Worm (Caenorhabditis elegans) whole organism, L3 larva: Measurements from ENCODE around the gene C06E2.1.

Source experiments
- ZK546.5 ChIP-seq: sonication (generic microtip); optimal IDR thresholded peaks from 2 replicates; lab custom pipeline; 2017; ENCODE audit warnings: missing biosample characterization, missing genetic modification characterization
- aly-2 ChIP-seq: fragments of 150-350 bp; optimal IDR thresholded peaks from 2 replicates; lab custom pipeline; 2014; ENCODE audit warnings: missing biosample characterization, missing genetic modification characterization
- ama-1 ChIP-seq: fragments of 150-350 bp; optimal IDR thresholded peaks from 2 replicates; lab custom pipeline; 2018
- ceh-16 ChIP-seq: sonication (generic microtip); optimal IDR thresholded peaks from 2 replicates; lab custom pipeline; 2017; ENCODE audit warnings: missing biosample characterization, missing genetic modification characterization
- ceh-82 ChIP-seq: fragments of 150-350 bp; optimal IDR thresholded peaks from 2 replicates; lab custom pipeline; 2014; ENCODE audit warnings: missing biosample characterization, missing genetic modification characterization
- daf-12 ChIP-seq: fragments of 150-350 bp; optimal IDR thresholded peaks from 2 replicates; lab custom pipeline; 2014; ENCODE audit warnings: missing biosample characterization, missing genetic modification reagents, missing genetic modification characterization
- egl-5 ChIP-seq: fragments of 150-350 bp; optimal IDR thresholded peaks from 2 replicates; lab custom pipeline; 2017; ENCODE audit warnings: missing biosample characterization, missing genetic modification reagents, missing genetic modification characterization, inconsistent platforms
- elt-2 ChIP-seq: sonication (generic microtip); optimal IDR thresholded peaks from 2 replicates; lab custom pipeline; 2016; ENCODE audit warnings: missing genetic modification reagents, mild to moderate bottlenecking, missing genetic modification characterization, missing compliant biosample characterization
- elt-3 ChIP-seq, 3 experiments: fragments of 150-350 bp in 1 of 3; sonication (generic microtip) in 2 of 3; optimal IDR thresholded peaks; 2 replicates in 2 of 3; 4 replicates in 1 of 3; lab custom pipeline; 2014 to 2017; ENCODE audit warnings: missing biosample characterization in 3 of 3, missing genetic modification characterization in 3 of 3
- eor-1 ChIP-seq, 2 experiments: fragments of 150-350 bp; optimal IDR thresholded peaks; 2 replicates each; lab custom pipeline; 2014 to 2018; ENCODE audit warnings: missing biosample characterization in 2 of 2, missing genetic modification characterization in 2 of 2
- hmg-11 ChIP-seq: sonication (generic microtip); optimal IDR thresholded peaks from 2 replicates; lab custom pipeline; 2016; ENCODE audit warnings: missing genetic modification characterization, missing compliant biosample characterization
- jun-1 ChIP-seq: fragments of 150-350 bp; optimal IDR thresholded peaks from 2 replicates; lab custom pipeline; 2014; ENCODE audit warnings: missing biosample characterization, missing genetic modification reagents, missing genetic modification characterization
- lin-15B ChIP-seq: fragments of 150-350 bp; optimal IDR thresholded peaks from 2 replicates; lab custom pipeline; 2014; ENCODE audit warnings: missing biosample characterization, missing genetic modification characterization
- lin-39 ChIP-seq: fragments of 150-350 bp; optimal IDR thresholded peaks from 2 replicates; lab custom pipeline; 2018; ENCODE audit warnings: missing biosample characterization, missing genetic modification reagents, missing genetic modification characterization
- mdl-1 ChIP-seq: fragments of 150-350 bp; optimal IDR thresholded peaks from 2 replicates; lab custom pipeline; 2014; ENCODE audit warnings: missing biosample characterization, missing genetic modification characterization
- mml-1 ChIP-seq: fragments of 150-350 bp; sonication (generic microtip); optimal IDR thresholded peaks from 3 replicates; lab custom pipeline; 2014; ENCODE audit warnings: missing biosample characterization, missing genetic modification characterization
- nfya-1 ChIP-seq: sonication (generic microtip); optimal IDR thresholded peaks from 2 replicates; lab custom pipeline; 2017; ENCODE audit warnings: missing genetic modification characterization, mild to moderate bottlenecking, missing compliant biosample characterization, antibody characterized with exemption, moderate library complexity; ENCODE audit not compliant: insufficient read depth
- nhr-11 ChIP-seq: fragments of 150-350 bp; optimal IDR thresholded peaks from 2 replicates; lab custom pipeline; 2014; ENCODE audit warnings: missing biosample characterization, missing genetic modification characterization
- nhr-12 ChIP-seq: fragments of 150-350 bp; optimal IDR thresholded peaks from 2 replicates; lab custom pipeline; 2014; ENCODE audit warnings: missing biosample characterization, missing genetic modification characterization
- nhr-23 ChIP-seq: fragments of 150-350 bp; optimal IDR thresholded peaks from 2 replicates; lab custom pipeline; 2014; ENCODE audit warnings: missing biosample characterization, missing genetic modification reagents, missing genetic modification characterization
- nhr-237 ChIP-seq: fragments of 150-350 bp; optimal IDR thresholded peaks from 2 replicates; lab custom pipeline; 2014; ENCODE audit warnings: missing biosample characterization, missing genetic modification characterization
- nhr-25 ChIP-seq: sonication (generic microtip); optimal IDR thresholded peaks from 2 replicates; lab custom pipeline; 2017; ENCODE audit warnings: missing biosample characterization, missing genetic modification characterization
- nhr-43 ChIP-seq: sonication (generic microtip); optimal IDR thresholded peaks from 2 replicates; lab custom pipeline; 2016; ENCODE audit warnings: mild to moderate bottlenecking, missing genetic modification characterization, missing compliant biosample characterization; ENCODE audit not compliant: poor library complexity, severe bottlenecking
- nhr-76 ChIP-seq: fragments of 150-350 bp; sonication (generic microtip); optimal IDR thresholded peaks from 5 replicates; lab custom pipeline; 2014; ENCODE audit warnings: missing biosample characterization, missing genetic modification characterization
- nhr-77 ChIP-seq: fragments of 150-350 bp; optimal IDR thresholded peaks from 2 replicates; lab custom pipeline; 2014; ENCODE audit warnings: missing biosample characterization, missing genetic modification characterization
- pha-4 ChIP-seq: fragments of 150-350 bp; optimal IDR thresholded peaks from 2 replicates; lab custom pipeline; 2014; ENCODE audit warnings: missing biosample characterization, missing genetic modification reagents, missing genetic modification characterization
- tbx-2 ChIP-seq: sonication (generic microtip); optimal IDR thresholded peaks from 2 replicates; lab custom pipeline; 2016; ENCODE audit warnings: mild to moderate bottlenecking, missing genetic modification characterization, missing compliant biosample characterization
- unc-39 ChIP-seq: sonication (generic microtip); optimal IDR thresholded peaks from 4 replicates; lab custom pipeline; 2017; ENCODE audit warnings: missing biosample characterization, missing genetic modification characterization
- unc-62 ChIP-seq: fragments of 150-350 bp; sonication (generic microtip); optimal IDR thresholded peaks from 4 replicates; lab custom pipeline; 2014; ENCODE audit warnings: missing biosample characterization, missing genetic modification reagents, missing genetic modification characterization
- zag-1 ChIP-seq: fragments of 150-350 bp; optimal IDR thresholded peaks from 2 replicates; lab custom pipeline; 2014; ENCODE audit warnings: missing biosample characterization, missing genetic modification characterization
- ztf-11 ChIP-seq: fragments of 150-350 bp; optimal IDR thresholded peaks from 2 replicates; lab custom pipeline; 2014; ENCODE audit warnings: missing biosample characterization, missing genetic modification characterization
- ztf-4 ChIP-seq: fragments of 150-350 bp; optimal IDR thresholded peaks from 2 replicates; lab custom pipeline; 2014; ENCODE audit warnings: missing biosample characterization, missing genetic modification characterization

C06E2.1 gene

DNA sequence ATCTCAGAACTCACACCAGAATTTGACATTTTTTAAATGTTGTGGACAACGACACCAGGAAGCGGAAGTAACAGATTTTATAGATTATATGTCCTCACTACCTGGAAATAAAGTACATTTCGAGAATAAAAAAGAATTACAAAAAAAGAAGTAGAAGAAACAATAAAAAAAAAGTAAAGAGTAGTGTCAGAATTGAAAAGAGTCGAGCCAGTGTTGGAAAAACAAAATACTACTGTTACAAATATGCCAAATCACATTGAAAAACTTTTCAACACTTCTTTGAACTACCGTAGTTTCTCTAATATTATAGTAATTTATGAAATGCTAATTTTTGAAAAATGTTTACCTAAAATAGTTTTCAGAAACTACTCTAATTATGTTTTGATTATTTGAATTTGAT is at the start of gene C06E2.1:
C06E2.1 (minus strand) TSS at position 101 of the 400 bp plus-strand sequence.
- no peak for TF ChIP-seq mdl-1

DNA sequence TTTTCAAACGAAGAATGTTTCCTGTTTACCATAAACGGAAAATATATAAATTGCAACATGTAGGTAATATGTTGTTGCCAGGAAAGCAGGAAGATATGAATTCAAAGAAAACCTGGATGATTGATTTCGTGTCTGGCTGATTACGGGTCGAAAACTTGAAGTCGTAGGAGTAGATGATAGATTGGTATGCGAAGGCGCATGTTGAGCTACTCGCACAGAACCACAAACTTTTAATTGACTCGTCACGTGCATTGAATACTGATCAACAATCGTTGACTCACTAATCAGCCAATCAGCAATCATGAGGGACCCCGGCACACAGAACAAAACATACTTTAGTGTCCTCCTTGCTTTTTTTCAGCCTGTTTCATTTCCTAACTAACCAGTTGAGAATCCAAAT is 46.6 kb upstream of the C06E2.1 start:
- TF ChIP-seq ceh-82 (tag; lab: Kevin White, UChicago) (no peak), mdl-1 (no peak), nhr-12 (no peak), unc-62 (GFP tag; lab: Kevin White, UChicago) (no peak), nhr-76 (tag; lab: Kevin White, UChicago) (no peak), eor-1 (tag; optimal IDR thresholded peaks at IDR 0.05; lab: Kevin White, UChicago) (no peak), nhr-77 (tag; lab: Kevin White, UChicago) (no peak), ztf-11 (no peak), nhr-25 (tag; lab: Kevin White, UChicago) (no peak), lin-15B (tag; lab: Kevin White, UChicago) (no peak), ama-1 (no peak), mml-1 (tag; lab: Kevin White, UChicago) (no peak), zag-1 (tag; lab: Kevin White, UChicago) (no peak), nhr-237 (tag; lab: Kevin White, UChicago) (no peak), ZK546.5 (tag; lab: Kevin White, UChicago) (no peak), nhr-11 (no peak), aly-2 (tag; lab: Kevin White, UChicago) (no peak)

ce11 chrX:8919323-8919722 is 44.7 kb upstream of the C06E2.1 start, which contains the start of gene nlp-14:
nlp-14 (minus strand) TSS chrX:8919423.
- TF ChIP-seq nhr-76 (tag; lab: Kevin White, UChicago) (no peak), lin-15B (tag; lab: Kevin White, UChicago) (no peak), nhr-23 (no peak), nhr-43 (no peak), unc-39 (no peak)

DNA sequence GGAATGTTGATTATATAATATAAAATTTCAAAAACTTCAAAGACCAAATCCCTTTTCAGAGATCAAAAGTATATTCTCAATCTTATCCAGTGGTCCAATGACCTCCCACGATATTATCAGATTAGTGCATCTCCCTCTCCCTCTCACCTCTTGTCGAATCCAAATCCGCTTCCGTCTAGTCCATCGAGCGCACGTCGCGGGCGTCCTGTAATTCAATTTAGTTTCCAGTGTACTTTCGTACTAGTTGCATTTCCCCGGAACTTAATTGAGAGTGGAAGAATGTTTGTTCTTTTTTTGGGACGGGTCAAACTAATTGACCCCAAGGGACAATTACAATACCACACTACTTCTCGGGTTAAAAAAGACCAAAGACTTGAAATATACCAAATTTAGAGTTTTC is 44.1 kb upstream of the C06E2.1 start:
- no peak for TF ChIP-seq aly-2 (tag; lab: Kevin White, UChicago)
- TF ChIP-seq tbx-2 (tag; lab: Kevin White, UChicago): peak; percentile 13
- no peak for TF ChIP-seq lin-39 (tag; lab: Kevin White, UChicago)
- TF ChIP-seq elt-2 (tag; lab: Kevin White, UChicago): no peak

- TF ChIP-seq ztf-4 (tag; lab: Kevin White, UChicago): no peak
- TF ChIP-seq nhr-43: no peak
- TF ChIP-seq jun-1 (tag; lab: Kevin White, UChicago): no peak
- TF ChIP-seq elt-3 (tag; optimal IDR thresholded peaks at IDR 0.05; lab: Kevin White, UChicago): no peak
- no peak for TF ChIP-seq daf-12 (tag; lab: Kevin White, UChicago)
- TF ChIP-seq eor-1 (tag; optimal IDR thresholded peaks at IDR 0.05; lab: Kevin White, UChicago): no peak
- no peak for TF ChIP-seq hmg-11
- no peak for TF ChIP-seq ceh-16 (tag; lab: Kevin White, UChicago)
- TF ChIP-seq, all 47 proteins: peak for 0
These were observed 43.1 kb upstream of the C06E2.1 start for ce11 chrX:8917730-8918129.

DNA sequence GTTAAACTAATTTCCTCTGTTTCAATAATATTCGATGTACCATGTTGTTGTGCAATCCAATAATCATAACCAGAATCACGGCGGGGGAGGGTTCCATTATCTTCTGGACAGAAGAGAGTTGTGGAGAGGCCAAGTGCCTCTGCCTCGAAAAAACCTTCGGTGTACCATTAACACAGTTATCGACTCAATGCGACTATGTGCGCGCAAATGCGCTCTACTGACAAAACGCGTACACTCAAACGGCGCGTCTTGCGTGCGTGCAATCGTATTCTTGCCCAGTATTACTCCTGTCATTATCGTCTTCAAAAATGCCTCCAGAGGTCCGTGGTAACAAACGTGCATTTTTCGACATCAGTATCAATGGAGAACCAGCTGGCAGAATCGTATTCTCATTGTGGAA is 36.4 kb upstream of the C06E2.1 start, which contains the start of gene cyn-8:
cyn-8 (plus strand) TSS at position 217 of the 400 bp plus-strand sequence.
- TF ChIP-seq elt-2 (tag; lab: Kevin White, UChicago) (peak; percentile 40), lin-15B (tag; lab: Kevin White, UChicago) (peak; percentile 50), hmg-11 (peak; percentile 69), egl-5 (tag; lab: Kevin White, UChicago) (peak; percentile 24), lin-39 (tag; lab: Kevin White, UChicago) (peak; percentile 84), pha-4 (tag; lab: Kevin White, UChicago) (no peak), nfya-1 (tag; lab: Kevin White, UChicago) (no peak)
